Worm (Caenorhabditis elegans): ENCODE measurements around the gene nhr-176.
A peak's percentile ranks its signal among the peaks of the same experiment; 100 is the strongest.

Gene nhr-176

ce11 chrV:16043686-16044085, 27.4 kb upstream of the nhr-176 start:
- TF ChIP-seq sma-9 (GFP tag; optimal IDR thresholded peaks at IDR 0.05) (peak; percentile 23), sma-9 (tag; optimal IDR thresholded peaks at IDR 0.05) (no peak), elt-1 (tag; optimal IDR thresholded peaks at IDR 0.05) (no peak), fos-1 (tag; optimal IDR thresholded peaks at IDR 0.05) (peak; percentile 31), Y55F3AM.14 (GFP tag; optimal IDR thresholded peaks at IDR 0.05) (no peak), crh-2 (tag; optimal IDR thresholded peaks at IDR 0.05) (peak; percentile 23), lin-13 (GFP tag; optimal IDR thresholded peaks at IDR 0.05) (no peak)

ce11 chrV:16045837-16046236, 25.3 kb upstream of the nhr-176 start, which contains the start of gene T10C6.15:
Gene T10C6.15 (minus strand): TSS chrV:16045940.
- TF ChIP-seq nhr-129 (tag; optimal IDR thresholded peaks at IDR 0.05) (peak; percentile 43), sma-3 (GFP tag; optimal IDR thresholded peaks at IDR 0.05) (peak; percentile 42), crh-2 (tag; optimal IDR thresholded peaks at IDR 0.05) (peak; percentile 76), peb-1 (tag; optimal IDR thresholded peaks at IDR 0.05) (no peak), dmd-4 (tag; optimal IDR thresholded peaks at IDR 0.05) (no peak), C34F6.9 (tag; optimal IDR thresholded peaks at IDR 0.05) (no peak), gmeb-1 (tag; optimal IDR thresholded peaks at IDR 0.05) (peak; percentile 55), ztf-4 (tag; optimal IDR thresholded peaks at IDR 0.05) (no peak), blmp-1 (tag; optimal IDR thresholded peaks at IDR 0.05; ENCODE audit: insufficient read depth) (no peak), sma-9 (GFP tag; optimal IDR thresholded peaks at IDR 0.05) (peak; percentile 86), sma-9 (tag; optimal IDR thresholded peaks at IDR 0.05) (no peak)

ce11 chrV:16046573-16046972, 24.6 kb upstream of the nhr-176 start, which contains the start of gene ZK285.2:
Gene ZK285.2 (plus strand): TSS chrV:16046873.
- TF ChIP-seq nhr-23 (tag; optimal IDR thresholded peaks at IDR 0.05) (no peak), lsy-2 (tag; optimal IDR thresholded peaks at IDR 0.05) (no peak), nhr-129 (tag; optimal IDR thresholded peaks at IDR 0.05) (no peak), ztf-4 (tag; optimal IDR thresholded peaks at IDR 0.05) (no peak), F13H6.1 (tag; optimal IDR thresholded peaks at IDR 0.05) (no peak), lin-13 (GFP tag; optimal IDR thresholded peaks at IDR 0.05) (no peak), ztf-1 (GFP tag; conservative IDR thresholded peaks at IDR 0.05) (no peak), fos-1 (tag; optimal IDR thresholded peaks at IDR 0.05) (no peak), Y55F3AM.14 (GFP tag; optimal IDR thresholded peaks at IDR 0.05) (no peak)

ce11 chrV:16047052-16047451, 24.1 kb upstream of the nhr-176 start:
- TF ChIP-seq ztf-1 (GFP tag; conservative IDR thresholded peaks at IDR 0.05): no peak
- TF ChIP-seq nhr-12 (tag; optimal IDR thresholded peaks at IDR 0.05): no peak
- no peak for TF ChIP-seq dmd-4 (tag; optimal IDR thresholded peaks at IDR 0.05)
- no peak for TF ChIP-seq lin-13 (GFP tag; optimal IDR thresholded peaks at IDR 0.05)
- TF ChIP-seq sem-4 (tag; optimal IDR thresholded peaks at IDR 0.05): no peak
- no peak for TF ChIP-seq blmp-1 (tag; optimal IDR thresholded peaks at IDR 0.05; ENCODE audit: insufficient read depth)
- TF ChIP-seq nhr-23 (tag; optimal IDR thresholded peaks at IDR 0.05): no peak
- no peak for TF ChIP-seq egl-27 (tag; optimal IDR thresholded peaks at IDR 0.05)
- TF ChIP-seq ztf-4 (tag; optimal IDR thresholded peaks at IDR 0.05): no peak

ce11 chrV:16047508-16047907, 23.6 kb upstream of the nhr-176 start, which contains the start of gene str-198:
Gene str-198 (plus strand): TSS chrV:16047808.
- TF ChIP-seq mbf-1 (tag; optimal IDR thresholded peaks at IDR 0.05) (no peak), gmeb-1 (tag; optimal IDR thresholded peaks at IDR 0.05) (no peak), lin-11 (tag; optimal IDR thresholded peaks at IDR 0.05) (no peak), nhr-129 (tag; optimal IDR thresholded peaks at IDR 0.05) (no peak), ama-1 (optimal IDR thresholded peaks at IDR 0.05) (no peak), ZK546.5 (tag; optimal IDR thresholded peaks at IDR 0.05) (no peak)

- TF ChIP-seq nhr-12 (tag; optimal IDR thresholded peaks at IDR 0.05): no peak
- no peak for TF ChIP-seq lsy-2 (tag; optimal IDR thresholded peaks at IDR 0.05)
- no peak for TF ChIP-seq dmd-4 (tag; optimal IDR thresholded peaks at IDR 0.05)
- no peak for TF ChIP-seq ztf-4 (tag; optimal IDR thresholded peaks at IDR 0.05)
- TF ChIP-seq mbf-1 (tag; optimal IDR thresholded peaks at IDR 0.05): no peak
- no peak for TF ChIP-seq sma-3 (GFP tag; optimal IDR thresholded peaks at IDR 0.05)
- TF ChIP-seq gmeb-1 (tag; optimal IDR thresholded peaks at IDR 0.05): no peak
- TF ChIP-seq unc-62 (GFP tag; optimal IDR thresholded peaks at IDR 0.05): no peak
- no peak for TF ChIP-seq ceh-82 (tag; optimal IDR thresholded peaks at IDR 0.05)
- TF ChIP-seq mab-5 (tag; optimal IDR thresholded peaks at IDR 0.05): no peak
Observed at ce11 chrV:16049177-16049576, 21.9 kb upstream of the nhr-176 start, which contains the start of gene best-12. Gene best-12 (plus strand): TSS chrV:16049477.
